Fruit fly (Drosophila melanogaster) whole organism, embryonic: Measurements from ENCODE around the gene CG10477.
A peak's percentile ranks its signal among the peaks of the same experiment; 100 is the strongest.

Experiments used
- Aef1 ChIP-seq: fragments of 200-800 bp; sonication (Bioruptor generic); IDR thresholded peaks from 3 replicates; pipeline ENCODE4 v1.3.6; 2022; ENCODE audit warnings: missing biosample characterization, missing genetic modification characterization
- Asciz ChIP-seq: fragments of 200-800 bp; sonication (Bioruptor generic); optimal IDR thresholded peaks from 2 replicates; lab custom pipeline; 2017; ENCODE audit warnings: missing biosample characterization, mild to moderate bottlenecking, missing genetic modification characterization, missing genetic modification reagents
- Bteb2 ChIP-seq: fragments of 200-800 bp; sonication (Bioruptor generic); optimal IDR thresholded peaks from 2 replicates; lab custom pipeline; 2016; ENCODE audit warnings: missing biosample characterization, missing genetic modification characterization
- CG12104 ChIP-seq: fragments of 200-800 bp; sonication (Bioruptor generic); optimal IDR thresholded peaks from 3 replicates; lab custom pipeline; 2016; ENCODE audit warnings: missing biosample characterization, missing genetic modification characterization
- CG12299 ChIP-seq: fragments of 200-800 bp; sonication (Bioruptor generic); optimal IDR thresholded peaks from 2 replicates; lab custom pipeline; 2018; ENCODE audit warnings: missing biosample characterization, mild to moderate bottlenecking, missing genetic modification characterization
- CG1233 ChIP-seq: fragments of 200-800 bp; sonication (Bioruptor generic); optimal IDR thresholded peaks from 4 replicates; lab custom pipeline; 2018; ENCODE audit warnings: missing biosample characterization, mild to moderate bottlenecking, missing genetic modification characterization
- CG14014 ChIP-seq: fragments of 200-800 bp; sonication (Bioruptor generic); IDR thresholded peaks from 2 replicates; pipeline ENCODE4 v1.3.6; 2022; ENCODE audit warnings: missing biosample characterization, missing genetic modification characterization
- CG14050 ChIP-seq: fragments of 200-800 bp; sonication (Bioruptor generic); IDR thresholded peaks from 3 replicates; pipeline ENCODE4 v1.3.6; 2022; ENCODE audit warnings: missing biosample characterization, missing genetic modification characterization
- CG17361 ChIP-seq: fragments of 200-800 bp; sonication (Bioruptor generic); IDR thresholded peaks from 3 replicates; pipeline ENCODE4 v1.3.6; 2022; ENCODE audit warnings: missing biosample characterization, missing genetic modification characterization
- CG17385 ChIP-seq: fragments of 200-800 bp; sonication (Bioruptor generic); optimal IDR thresholded peaks from 3 replicates; lab custom pipeline; 2018; ENCODE audit warnings: missing biosample characterization, mild to moderate bottlenecking, missing genetic modification characterization
- CG30020 ChIP-seq: fragments of 200-800 bp; optimal IDR thresholded peaks from 2 replicates; lab custom pipeline; 2019; ENCODE audit warnings: missing biosample characterization, mild to moderate bottlenecking, missing genetic modification characterization, moderate library complexity
- CG3726 ChIP-seq: fragments of 200-800 bp; sonication (Bioruptor generic); IDR thresholded peaks from 3 replicates; pipeline ENCODE4, ENCODE4 v1.3.6; 2022; ENCODE audit warnings: missing biosample characterization, missing genetic modification characterization
- CG4404 ChIP-seq: fragments of 200-800 bp; sonication (Bioruptor generic); IDR thresholded peaks from 2 replicates; pipeline ENCODE4 v1.3.6; 2022; ENCODE audit warnings: missing biosample characterization, missing genetic modification characterization
- CG5953 ChIP-seq: fragments of 200-800 bp; sonication (Bioruptor generic); IDR thresholded peaks from 2 replicates; pipeline ENCODE4 v1.3.6; 2022; ENCODE audit warnings: missing biosample characterization, missing genetic modification characterization
- CG6854 ChIP-seq: fragments of 200-800 bp; sonication (Bioruptor generic); optimal IDR thresholded peaks from 3 replicates; lab custom pipeline; 2017; ENCODE audit warnings: missing biosample characterization, mild to moderate bottlenecking, missing genetic modification characterization
- CG8281 ChIP-seq: fragments of 200-800 bp; sonication (Bioruptor generic); optimal IDR thresholded peaks from 2 replicates; lab custom pipeline; 2018; ENCODE audit warnings: missing biosample characterization, mild to moderate bottlenecking, missing genetic modification characterization, moderate library complexity
- CG8478 ChIP-seq: fragments of >200 bp; optimal IDR thresholded peaks from 2 replicates; lab custom pipeline; 2018
- CG9215 ChIP-seq: fragments of 200-800 bp; sonication (Bioruptor generic); IDR thresholded peaks from 2 replicates; pipeline ENCODE4 v1.3.6; 2022; ENCODE audit warnings: missing biosample characterization, missing genetic modification characterization
- CG9797 ChIP-seq: fragments of 200-800 bp; sonication (Bioruptor generic); optimal IDR thresholded peaks from 3 replicates; lab custom pipeline; 2018; ENCODE audit warnings: missing biosample characterization, mild to moderate bottlenecking, missing genetic modification characterization
- Dad ChIP-seq: fragments of 200-800 bp; sonication (Bioruptor generic); optimal IDR thresholded peaks from 3 replicates; lab custom pipeline; 2016; ENCODE audit warnings: missing biosample characterization, missing genetic modification characterization
- Dbx ChIP-seq: fragments of 200-800 bp; sonication (Bioruptor generic); IDR thresholded peaks from 3 replicates; pipeline ENCODE4 v1.3.6; 2022; ENCODE audit warnings: missing biosample characterization, missing genetic modification characterization
- Dek ChIP-seq: fragments of 200-800 bp; sonication (Bioruptor generic); optimal IDR thresholded peaks from 3 replicates; lab custom pipeline; 2019; ENCODE audit warnings: missing biosample characterization, mild to moderate bottlenecking, missing genetic modification characterization, moderate library complexity
- ERR ChIP-seq: fragments of 200-800 bp; sonication (Bioruptor generic); optimal IDR thresholded peaks from 2 replicates; lab custom pipeline; 2016; ENCODE audit warnings: missing biosample characterization, missing genetic modification characterization
- Eip74EF ChIP-seq, 2 experiments: fragments of 200-800 bp in 1 of 2; fragments of >200 bp in 1 of 2; sonication (Bioruptor generic) in 1 of 2; optimal IDR thresholded peaks; 2 replicates each; lab custom pipeline; 2017 to 2019; ENCODE audit warnings: missing biosample characterization in 2 of 2, missing genetic modification characterization in 2 of 2, mild to moderate bottlenecking in 1 of 2, moderate library complexity in 1 of 2
- Elba2 ChIP-seq: fragments of 200-800 bp; sonication (Bioruptor generic); optimal IDR thresholded peaks from 3 replicates; lab custom pipeline; 2016; ENCODE audit warnings: missing biosample characterization, missing genetic modification characterization
- HLH4C ChIP-seq: fragments of 200-800 bp; sonication (Bioruptor generic); IDR thresholded peaks from 3 replicates; pipeline ENCODE4 v1.3.6; 2022; ENCODE audit warnings: missing biosample characterization, missing genetic modification characterization; ENCODE audit not compliant: partially characterized antibody
- Ptx1 ChIP-seq: fragments of 200-800 bp; sonication (Bioruptor generic); IDR thresholded peaks from 2 replicates; pipeline ENCODE4 v1.3.6; 2022; ENCODE audit warnings: missing biosample characterization, missing genetic modification characterization
- Rx ChIP-seq: fragments of 200-800 bp; sonication (Bioruptor generic); IDR thresholded peaks from 2 replicates; pipeline ENCODE4 v1.3.6; 2022; ENCODE audit warnings: missing biosample characterization, missing genetic modification characterization
- Trl ChIP-seq, 3 experiments: fragments of >200 bp in 2 of 3; fragments of 200-800 bp in 1 of 3; sonication (Bioruptor generic) in 1 of 3; optimal IDR thresholded peaks; 2 replicates in 1 of 3; 3 replicates in 2 of 3; lab custom pipeline; 2016 to 2017; ENCODE audit warnings: missing biosample characterization in 1 of 3, missing genetic modification characterization in 1 of 3
- Vsx1 ChIP-seq: fragments of 200-800 bp; sonication (Bioruptor generic); optimal IDR thresholded peaks from 2 replicates; lab custom pipeline; 2017; ENCODE audit warnings: missing biosample characterization, mild to moderate bottlenecking, missing genetic modification characterization, missing genetic modification reagents
- Xbp1 ChIP-seq: fragments of 200-800 bp; sonication (Bioruptor generic); optimal IDR thresholded peaks from 3 replicates; lab custom pipeline; 2016; ENCODE audit warnings: missing biosample characterization, mild to moderate bottlenecking, missing genetic modification characterization
- Xrp1 ChIP-seq: fragments of 200-800 bp; sonication (Bioruptor generic); IDR thresholded peaks from 2 replicates; pipeline ENCODE4 v1.3.6; 2022; ENCODE audit warnings: missing biosample characterization, missing genetic modification characterization
- ap ChIP-seq: fragments of 200-800 bp; sonication (Bioruptor generic); IDR thresholded peaks from 2 replicates; pipeline ENCODE4 v1.3.6; 2022; ENCODE audit warnings: missing biosample characterization, missing genetic modification characterization
- bowl ChIP-seq: fragments of 200-800 bp; sonication (Bioruptor generic); IDR thresholded peaks from 2 replicates; pipeline ENCODE4 v1.3.6; 2022; ENCODE audit warnings: missing biosample characterization, missing genetic modification characterization
- cad ChIP-seq: fragments of >200 bp; optimal IDR thresholded peaks from 2 replicates; lab custom pipeline; 2017; ENCODE audit warnings: missing biosample characterization, missing genetic modification characterization
- dimm ChIP-seq: fragments of 200-800 bp; sonication (Bioruptor generic); IDR thresholded peaks from 2 replicates; pipeline ENCODE4 v1.3.6; 2022; ENCODE audit warnings: missing biosample characterization, missing genetic modification characterization
- dm ChIP-seq: fragments of 200-800 bp; sonication (Bioruptor generic); optimal IDR thresholded peaks from 3 replicates; lab custom pipeline; 2016; ENCODE audit warnings: missing biosample characterization, missing genetic modification characterization
- eve ChIP-seq, 2 experiments: fragments of >200 bp; optimal IDR thresholded peaks; 2 replicates each; lab custom pipeline; 2017; ENCODE audit warnings: missing biosample characterization in 2 of 2, missing genetic modification characterization in 2 of 2
- eyg ChIP-seq: fragments of 200-800 bp; sonication (Bioruptor generic); optimal IDR thresholded peaks from 3 replicates; lab custom pipeline; 2016; ENCODE audit warnings: missing biosample characterization, missing genetic modification characterization
- fd96Cb ChIP-seq: fragments of 200-800 bp; sonication (Bioruptor generic); optimal IDR thresholded peaks from 2 replicates; lab custom pipeline; 2018; ENCODE audit warnings: missing biosample characterization, mild to moderate bottlenecking, missing genetic modification characterization, moderate library complexity
- grau ChIP-seq: fragments of 200-800 bp; optimal IDR thresholded peaks from 3 replicates; lab custom pipeline; 2019; ENCODE audit warnings: missing biosample characterization, mild to moderate bottlenecking, missing genetic modification characterization, moderate library complexity
- ham ChIP-seq: fragments of 200-800 bp; sonication (Bioruptor generic); IDR thresholded peaks from 2 replicates; pipeline ENCODE4 v1.3.6; 2022; ENCODE audit warnings: missing biosample characterization, missing genetic modification characterization
- ind ChIP-seq: fragments of 200-800 bp; sonication (Bioruptor generic); optimal IDR thresholded peaks from 3 replicates; lab custom pipeline; 2016; ENCODE audit warnings: missing biosample characterization, missing genetic modification characterization
- lbe ChIP-seq: fragments of 200-800 bp; sonication (Bioruptor generic); optimal IDR thresholded peaks from 2 replicates; lab custom pipeline; 2016; ENCODE audit warnings: missing biosample characterization, mild to moderate bottlenecking, missing genetic modification characterization
- odd ChIP-seq: fragments of 200-800 bp; sonication (Bioruptor generic); optimal IDR thresholded peaks from 2 replicates; lab custom pipeline; 2017; ENCODE audit warnings: missing biosample characterization, mild to moderate bottlenecking, missing genetic modification characterization
- pum ChIP-seq: fragments of 200-800 bp; sonication (Bioruptor generic); optimal IDR thresholded peaks from 2 replicates; lab custom pipeline; 2016; ENCODE audit warnings: missing biosample characterization, missing genetic modification characterization
- salm ChIP-seq: fragments of 200-800 bp; sonication (Bioruptor generic); optimal IDR thresholded peaks from 2 replicates; lab custom pipeline; 2018; ENCODE audit warnings: missing biosample characterization, mild to moderate bottlenecking, missing genetic modification characterization
- sens-2 ChIP-seq: fragments of 200-800 bp; sonication (Bioruptor generic); IDR thresholded peaks from 2 replicates; pipeline ENCODE4 v1.3.6; 2022; ENCODE audit warnings: missing biosample characterization, missing genetic modification characterization
- sima ChIP-seq: fragments of 200-800 bp; sonication (Bioruptor generic); optimal IDR thresholded peaks from 2 replicates; lab custom pipeline; 2016; ENCODE audit warnings: missing biosample characterization, missing genetic modification characterization
- slp2 ChIP-seq: fragments of 200-800 bp; sonication (Bioruptor generic); optimal IDR thresholded peaks from 2 replicates; lab custom pipeline; 2016; ENCODE audit warnings: missing biosample characterization, missing genetic modification characterization
- unpg ChIP-seq: fragments of 200-800 bp; sonication (Bioruptor generic); optimal IDR thresholded peaks from 3 replicates; lab custom pipeline; 2018; ENCODE audit warnings: missing biosample characterization, mild to moderate bottlenecking, missing genetic modification characterization, moderate library complexity
- vfl ChIP-seq: fragments of 200-800 bp; sonication (Bioruptor generic); optimal IDR thresholded peaks from 2 replicates; lab custom pipeline; 2016; ENCODE audit warnings: missing biosample characterization, missing genetic modification characterization
- wdn ChIP-seq: fragments of 200-800 bp; sonication (Bioruptor generic); IDR thresholded peaks from 2 replicates; pipeline ENCODE4 v1.3.6; 2022; ENCODE audit warnings: missing biosample characterization, missing genetic modification characterization
- yki ChIP-seq: fragments of >200 bp; optimal IDR thresholded peaks from 3 replicates; lab custom pipeline; 2018

The CG10477 gene

DNA sequence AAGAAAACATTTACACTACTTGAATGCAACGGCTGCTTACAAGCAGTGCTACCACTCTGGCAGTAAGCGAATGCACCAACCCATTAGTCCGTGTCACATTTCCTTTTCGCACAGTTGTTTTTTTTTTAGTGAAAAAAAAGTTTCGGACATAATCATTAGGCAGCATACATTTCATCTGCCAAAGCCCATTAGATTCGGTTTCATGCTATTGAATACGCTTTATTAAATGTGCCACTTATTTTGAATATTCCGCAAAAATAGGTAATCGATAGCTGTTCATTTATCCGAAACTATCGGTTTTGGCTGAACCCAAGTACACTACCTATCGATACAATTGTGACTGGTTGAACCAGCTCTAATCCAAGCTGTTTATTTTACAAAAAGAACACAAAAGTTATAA lies 20.4 kb upstream of the CG10477 start, which contains the start of gene tant (continued):
- TF ChIP-seq Eip74EF (GFP tag; optimal IDR thresholded peaks at IDR 0.05; lab: Kevin White, UChicago) (no peak), CG1233 (GFP tag; lab: Kevin White, UChicago) (no peak), lbe (GFP tag; lab: Kevin White, UChicago) (no peak), HLH4C (GFP tag; lab: Robert Waterston, UW) (peak; percentile 89), CG17361 (GFP tag; lab: Robert Waterston, UW) (peak; percentile 57; the same call in 2 of the 3 replicates), unpg (no peak), Elba2 (GFP tag; lab: Kevin White, UChicago) (no peak), Xrp1 (GFP tag; lab: Robert Waterston, UW) (no peak), CG12104 (GFP tag; lab: Kevin White, UChicago) (no peak), sima (GFP tag; lab: Kevin White, UChicago) (no peak), wdn (GFP tag; lab: Robert Waterston, UW) (no peak), CG30020 (tag; lab: Kevin White, UChicago) (peak; percentile 15), eve (GFP tag; optimal IDR thresholded peaks at IDR 0.05; lab: Kevin White, UChicago) (no peak), CG9215 (GFP tag; lab: Robert Waterston, UW) (no peak), Ptx1 (no peak), Dad (GFP tag; lab: Kevin White, UChicago) (peak; percentile 15), salm (tag; lab: Kevin White, UChicago) (no peak), ERR (GFP tag; lab: Kevin White, UChicago) (no peak), eyg (GFP tag; lab: Kevin White, UChicago) (no peak), CG14050 (GFP tag; lab: Robert Waterston, UW) (no peak), Dek (tag; lab: Kevin White, UChicago) (no peak), CG12299 (tag; lab: Kevin White, UChicago) (no peak), CG8281 (tag; lab: Kevin White, UChicago) (no peak), bowl (GFP tag; lab: Robert Waterston, UW) (no peak), CG14014 (GFP tag; lab: Robert Waterston, UW) (no peak), Aef1 (GFP tag; lab: Robert Waterston, UW) (no peak), Dbx (GFP tag; lab: Robert Waterston, UW) (no peak), dm (peak; percentile 27), Rx (GFP tag; lab: Robert Waterston, UW) (no peak), ind (GFP tag; lab: Kevin White, UChicago) (no peak), slp2 (GFP tag; lab: Kevin White, UChicago) (no peak), grau (tag; lab: Kevin White, UChicago) (no peak), Vsx1 (GFP tag; lab: Kevin White, UChicago) (no peak), CG4404 (no peak), yki (lab: Kevin White, UChicago) (peak; percentile 55), pum (no peak), CG5953 (GFP tag; lab: Robert Waterston, UW) (no peak), sens-2 (GFP tag; lab: Robert Waterston, UW) (no peak), CG3726 (GFP tag; lab: Robert Waterston, UW) (no peak), odd (GFP tag; lab: Kevin White, UChicago) (no peak), CG8478 (lab: Kevin White, UChicago) (peak; percentile 96), ham (GFP tag; lab: Robert Waterston, UW) (no peak), cad (GFP tag; lab: Kevin White, UChicago) (no peak), Trl (optimal IDR thresholded peaks at IDR 0.05; lab: Kevin White, UChicago) (no peak), Trl (GFP tag; optimal IDR thresholded peaks at IDR 0.05; lab: Kevin White, UChicago) (no peak), Bteb2 (no peak), CG17385 (GFP tag; lab: Kevin White, UChicago) (no peak), CG9797 (GFP tag; lab: Kevin White, UChicago) (peak; percentile 43), ap (GFP tag; lab: Robert Waterston, UW) (no peak), CG6854 (no peak), Xbp1 (GFP tag; lab: Kevin White, UChicago) (peak; percentile 11), vfl (GFP tag; lab: Kevin White, UChicago) (no peak), Asciz (no peak), dimm (GFP tag; lab: Robert Waterston, UW) (no peak), fd96Cb (tag; lab: Kevin White, UChicago) (no peak)
